Worm (Caenorhabditis elegans) whole organism, L4 larva: ENCODE measurements around the gene W01G7.4.
A peak's percentile ranks its signal among the peaks of the same experiment; 100 is the strongest.

Experiments used
- D1046.2 ChIP-seq: fragments of 200-800 bp; sonication (Bioruptor generic); IDR thresholded peaks from 2 replicates; pipeline ENCODE4 v1.3.6; 2022; ENCODE audit warnings: missing genetic modification characterization, missing compliant biosample characterization
- F10B5.3 ChIP-seq: sonication (generic microtip); optimal IDR thresholded peaks from 2 replicates; lab custom pipeline; 2016; ENCODE audit warnings: mild to moderate bottlenecking, missing genetic modification characterization, missing compliant biosample characterization
- F37D6.2 ChIP-seq: sonication (generic microtip); optimal IDR thresholded peaks from 2 replicates; lab custom pipeline; 2016; ENCODE audit warnings: mild to moderate bottlenecking, missing genetic modification characterization, missing compliant biosample characterization
- F49E8.2 ChIP-seq: sonication (generic microtip); optimal IDR thresholded peaks from 2 replicates; lab custom pipeline; 2016; ENCODE audit warnings: missing compliant biosample characterization, mild to moderate bottlenecking, missing genetic modification characterization, borderline replicate concordance
- T20F7.1 ChIP-seq: fragments of 200-800 bp; sonication (Bioruptor generic); optimal IDR thresholded peaks from 2 replicates; lab custom pipeline; 2018; ENCODE audit warnings: mild to moderate bottlenecking, missing genetic modification characterization, missing compliant biosample characterization
- ZK337.2 ChIP-seq: fragments of 200-800 bp; sonication (Bioruptor generic); IDR thresholded peaks from 2 replicates; pipeline ENCODE4 v1.3.6; 2022; ENCODE audit warnings: missing genetic modification reagents, missing genetic modification characterization, missing compliant biosample characterization
- ceh-44 ChIP-seq: fragments of 200-800 bp; sonication (Bioruptor generic); IDR thresholded peaks from 2 replicates; pipeline ENCODE4 v1.3.6; 2022; ENCODE audit warnings: missing genetic modification reagents, missing genetic modification characterization, missing compliant biosample characterization
- ceh-82 ChIP-seq: sonication (generic microtip); optimal IDR thresholded peaks from 2 replicates; lab custom pipeline; 2017; ENCODE audit warnings: missing biosample characterization, missing genetic modification characterization
- cey-2 ChIP-seq: sonication (generic microtip); optimal IDR thresholded peaks from 3 replicates; lab custom pipeline; 2017; ENCODE audit warnings: missing genetic modification characterization, mild to moderate bottlenecking, missing compliant biosample characterization, antibody characterized with exemption, borderline replicate concordance; ENCODE audit not compliant: insufficient read depth
- daf-12 ChIP-seq: fragments of 150-350 bp; optimal IDR thresholded peaks from 2 replicates; lab custom pipeline; 2014; ENCODE audit warnings: missing biosample characterization, missing genetic modification reagents, missing genetic modification characterization
- dmd-9 ChIP-seq: fragments of 200-800 bp; sonication (Bioruptor generic); IDR thresholded peaks from 2 replicates; pipeline ENCODE4 v1.3.6; 2022; ENCODE audit warnings: missing genetic modification reagents, missing genetic modification characterization, missing compliant biosample characterization
- dpl-1 ChIP-seq: fragments of 150-350 bp; optimal IDR thresholded peaks from 2 replicates; lab custom pipeline; 2014; ENCODE audit warnings: missing biosample characterization, missing genetic modification reagents, missing genetic modification characterization
- dve-1 ChIP-seq: sonication (generic microtip); optimal IDR thresholded peaks from 2 replicates; lab custom pipeline; 2017; ENCODE audit warnings: antibody characterized with exemption, mild to moderate bottlenecking, missing genetic modification characterization, missing compliant biosample characterization; ENCODE audit not compliant: insufficient read depth
- hlh-11 ChIP-seq: fragments of 200-800 bp; sonication (Bioruptor generic); optimal IDR thresholded peaks from 2 replicates; lab custom pipeline; 2018; ENCODE audit warnings: mild to moderate bottlenecking, missing genetic modification characterization, missing compliant biosample characterization
- hlh-30 ChIP-seq: sonication (generic microtip); optimal IDR thresholded peaks from 2 replicates; lab custom pipeline; 2017; ENCODE audit warnings: antibody characterized with exemption, mild to moderate bottlenecking, missing genetic modification characterization, missing compliant biosample characterization; ENCODE audit not compliant: insufficient read depth
- hmg-1.1 ChIP-seq: fragments of 200-800 bp; sonication (Bioruptor generic); IDR thresholded peaks from 2 replicates; pipeline ENCODE4 v1.3.6; 2022; ENCODE audit warnings: missing genetic modification reagents, missing genetic modification characterization, missing compliant biosample characterization
- lin-1 ChIP-seq: fragments of 200-800 bp; sonication (Bioruptor generic); IDR thresholded peaks from 2 replicates; pipeline ENCODE4 v1.3.6; 2022; ENCODE audit warnings: missing genetic modification reagents, missing genetic modification characterization, missing compliant biosample characterization
- lin-15B ChIP-seq: fragments of 150-350 bp; sonication (generic microtip); optimal IDR thresholded peaks from 3 replicates; lab custom pipeline; 2014; ENCODE audit warnings: missing biosample characterization, missing genetic modification characterization
- lin-38 ChIP-seq: fragments of 200-800 bp; sonication (Bioruptor generic); IDR thresholded peaks from 2 replicates; pipeline ENCODE4 v1.3.6; 2022; ENCODE audit warnings: missing genetic modification reagents, missing genetic modification characterization, missing compliant biosample characterization
- lin-39 ChIP-seq: fragments of 150-350 bp; optimal IDR thresholded peaks from 2 replicates; lab custom pipeline; 2014; ENCODE audit warnings: missing biosample characterization, missing genetic modification reagents, missing genetic modification characterization
- lsy-2 ChIP-seq, 2 experiments: fragments of 150-350 bp in 1 of 2; sonication (generic microtip) in 1 of 2; optimal IDR thresholded peaks; 2 replicates each; lab custom pipeline; 2014 to 2017; ENCODE audit warnings: missing biosample characterization in 2 of 2, missing genetic modification characterization in 2 of 2
- madf-9 ChIP-seq: fragments of 200-800 bp; sonication (Bioruptor generic); conservative IDR thresholded peaks from 2 replicates; pipeline ENCODE4 v1.3.6; 2022; ENCODE audit warnings: missing genetic modification reagents, missing genetic modification characterization, missing compliant biosample characterization
- mdl-1 ChIP-seq, 2 experiments: fragments of 150-350 bp in 1 of 2; sonication (generic microtip) in 1 of 2; optimal IDR thresholded peaks; 2 replicates each; lab custom pipeline; 2014 to 2017; ENCODE audit warnings: missing biosample characterization in 2 of 2, missing genetic modification characterization in 2 of 2
- mep-1 ChIP-seq: fragments of 150-350 bp; sonication (generic microtip); optimal IDR thresholded peaks from 3 replicates; lab custom pipeline; 2014; ENCODE audit warnings: missing biosample characterization, missing genetic modification characterization
- mes-2 ChIP-seq: sonication (generic microtip); optimal IDR thresholded peaks from 2 replicates; lab custom pipeline; 2016; ENCODE audit warnings: missing genotype, mild to moderate bottlenecking, missing genetic modification characterization, missing compliant biosample characterization; ENCODE audit not compliant: poor library complexity, severe bottlenecking
- mxl-3 ChIP-seq: fragments of 200-800 bp; sonication (Bioruptor generic); optimal IDR thresholded peaks from 2 replicates; lab custom pipeline; 2018; ENCODE audit warnings: mild to moderate bottlenecking, missing genetic modification characterization, missing compliant biosample characterization
- nhr-111 ChIP-seq: fragments of 200-800 bp; sonication (Bioruptor generic); optimal IDR thresholded peaks from 2 replicates; lab custom pipeline; 2018; ENCODE audit warnings: mild to moderate bottlenecking, missing genetic modification characterization, missing compliant biosample characterization
- nhr-25 ChIP-seq: sonication (generic microtip); optimal IDR thresholded peaks from 2 replicates; lab custom pipeline; 2017; ENCODE audit warnings: missing genetic modification characterization, mild to moderate bottlenecking, missing compliant biosample characterization, antibody characterized with exemption, moderate library complexity, borderline replicate concordance; ENCODE audit not compliant: insufficient read depth
- nhr-28 ChIP-seq: fragments of 150-350 bp; optimal IDR thresholded peaks from 2 replicates; lab custom pipeline; 2014; ENCODE audit warnings: missing biosample characterization, missing genetic modification characterization
- nhr-6 ChIP-seq: fragments of 150-350 bp; optimal IDR thresholded peaks from 2 replicates; lab custom pipeline; 2014; ENCODE audit warnings: missing biosample characterization, missing genetic modification characterization
- nhr-77 ChIP-seq: fragments of 150-350 bp; optimal IDR thresholded peaks from 2 replicates; lab custom pipeline; 2014; ENCODE audit warnings: missing biosample characterization, missing genetic modification characterization
- pha-4 ChIP-seq, 2 experiments: fragments of 150-350 bp in 1 of 2; fragments of 200-800 bp in 1 of 2; sonication (Bioruptor generic) in 1 of 2; IDR thresholded peaks in 1 of 2; optimal IDR thresholded peaks in 1 of 2; 2 replicates each; pipeline versions ENCODE4 v1.3.6 to Lab custom; 2014 to 2022; ENCODE audit warnings: missing genetic modification characterization in 2 of 2, missing genetic modification reagents in 2 of 2, missing biosample characterization in 1 of 2, missing compliant biosample characterization in 1 of 2
- rbr-2 ChIP-seq: sonication (generic microtip); optimal IDR thresholded peaks from 2 replicates; lab custom pipeline; 2016; ENCODE audit warnings: missing genotype, missing genetic modification characterization, missing compliant biosample characterization
- saeg-2 ChIP-seq: fragments of 200-800 bp; sonication (Bioruptor generic); IDR thresholded peaks from 2 replicates; pipeline ENCODE4 v1.3.6; 2022; ENCODE audit warnings: missing genetic modification reagents, missing genetic modification characterization, missing compliant biosample characterization
- set-16 ChIP-seq: fragments of 200-800 bp; sonication (Bioruptor generic); IDR thresholded peaks from 2 replicates; pipeline ENCODE4 v1.3.6; 2022; ENCODE audit warnings: missing genetic modification reagents, missing genetic modification characterization, missing compliant biosample characterization
- tag-97 ChIP-seq: fragments of 200-800 bp; sonication (Bioruptor generic); IDR thresholded peaks from 2 replicates; pipeline ENCODE4 v1.3.6; 2022; ENCODE audit warnings: missing genetic modification characterization, missing compliant biosample characterization
- tra-1 ChIP-seq: fragments of 200-800 bp; sonication (Bioruptor generic); IDR thresholded peaks from 2 replicates; pipeline ENCODE4 v1.3.6; 2022; ENCODE audit warnings: missing genetic modification reagents, missing genetic modification characterization, missing compliant biosample characterization
- unc-130 ChIP-seq: sonication (generic microtip); optimal IDR thresholded peaks from 2 replicates; lab custom pipeline; 2016; ENCODE audit warnings: missing genetic modification reagents, missing genetic modification characterization, missing compliant biosample characterization
- unc-62 ChIP-seq, 3 experiments: fragments of 150-350 bp in 1 of 3; sonication (generic microtip); optimal IDR thresholded peaks in 2 of 3; peaks in 1 of 3; 1 replicate in 1 of 3; 2 replicates in 2 of 3; lab custom pipeline; 2014 to 2017; ENCODE audit warnings: missing biosample characterization in 3 of 3, missing genetic modification characterization in 3 of 3, missing genetic modification reagents in 3 of 3, missing genotype in 1 of 3
- vab-7 ChIP-seq: fragments of 200-800 bp; sonication (Bioruptor generic); IDR thresholded peaks from 2 replicates; pipeline ENCODE4 v1.3.6; 2022; ENCODE audit warnings: missing genetic modification reagents, missing genetic modification characterization, missing compliant biosample characterization
- zag-1 ChIP-seq: fragments of 150-350 bp; optimal IDR thresholded peaks from 2 replicates; lab custom pipeline; 2014; ENCODE audit warnings: missing biosample characterization, missing genetic modification characterization
- zfp-2 ChIP-seq: sonication (generic microtip); optimal IDR thresholded peaks from 2 replicates; lab custom pipeline; 2016; ENCODE audit warnings: mild to moderate bottlenecking, missing genetic modification characterization, missing compliant biosample characterization
- zip-11 ChIP-seq: fragments of 200-800 bp; sonication (Bioruptor generic); IDR thresholded peaks from 2 replicates; pipeline ENCODE4 v1.3.6; 2022; ENCODE audit warnings: missing genetic modification characterization, missing compliant biosample characterization
- ztf-7 ChIP-seq: fragments of 150-350 bp; optimal IDR thresholded peaks from 2 replicates; lab custom pipeline; 2014; ENCODE audit warnings: missing biosample characterization, missing genetic modification characterization

The W01G7.4 gene

ce11 chrII:14059767-14060166 is 772 bp upstream of the W01G7.4 start, which contains the start of gene rpb-11 (continued):
- TF ChIP-seq dmd-9 (GFP tag; lab: Robert Waterston, UW) (peak; percentile 72; the same call in 1 of the 2 replicates), unc-62 (GFP tag; optimal IDR thresholded peaks at IDR 0.05 in 1 of 2; lab: Kevin White, UChicago) (peak in 1 of 2 experiments; percentile 4), unc-62 (tag; optimal IDR thresholded peaks at IDR 0.05; lab: Kevin White, UChicago) (no peak)
- TF ChIP-seq, all 104 proteins: peak for 64

ce11 chrII:14060885-14061284 is 346 bp downstream of the W01G7.4 start:
- peak in 1 of 2 experiments; percentile 59 for TF ChIP-seq unc-62 (GFP tag; optimal IDR thresholded peaks at IDR 0.05 in 1 of 2; lab: Kevin White, UChicago)
- TF ChIP-seq unc-62 (tag; optimal IDR thresholded peaks at IDR 0.05; lab: Kevin White, UChicago): no peak
- TF ChIP-seq ceh-44 (GFP tag; lab: Robert Waterston, UW): no peak
- peak; percentile 88 for TF ChIP-seq set-16 (GFP tag; lab: Robert Waterston, UW)
- TF ChIP-seq nhr-77: no peak
- peak; percentile 6; the same call in 1 of the 2 replicates for TF ChIP-seq zip-11 (GFP tag; lab: Robert Waterston, UW)

- TF ChIP-seq saeg-2 (GFP tag; lab: Robert Waterston, UW) (no peak), hmg-1.1 (GFP tag; lab: Robert Waterston, UW) (peak; percentile 69), lin-39 (tag; lab: Kevin White, UChicago) (no peak), lin-15B (tag; lab: Kevin White, UChicago) (no peak), nhr-111 (GFP tag; lab: Kevin White, UChicago) (no peak), dve-1 (tag; lab: Kevin White, UChicago) (peak; percentile 60), ceh-82 (tag; lab: Kevin White, UChicago) (no peak), nhr-25 (tag; lab: Kevin White, UChicago) (peak; percentile 1), mes-2 (tag; lab: Kevin White, UChicago) (peak; percentile 87), mep-1 (tag; lab: Kevin White, UChicago) (peak; percentile 73), lin-38 (GFP tag; lab: Robert Waterston, UW) (peak; percentile 96), tra-1 (GFP tag; lab: Robert Waterston, UW) (peak; percentile 38; the same call in 1 of the 2 replicates), dpl-1 (peak; percentile 89), pha-4 (GFP tag; IDR thresholded peaks at IDR 0.05; lab: Robert Waterston, UW) (no peak), pha-4 (tag; optimal IDR thresholded peaks at IDR 0.05; lab: Kevin White, UChicago) (no peak), T20F7.1 (GFP tag; lab: Kevin White, UChicago) (no peak), nhr-77 (peak; percentile 84), ZK337.2 (peak; percentile 70), F49E8.2 (tag; lab: Kevin White, UChicago) (peak; percentile 25), vab-7 (peak; percentile 77), F10B5.3 (tag; lab: Kevin White, UChicago) (no peak), mxl-3 (peak; percentile 30), unc-130 (GFP tag; lab: Kevin White, UChicago) (peak; percentile 83), lsy-2 (tag; optimal IDR thresholded peaks at IDR 0.05; lab: Kevin White, UChicago) (peak; percentile 13 to 76), rbr-2 (peak; percentile 73), ztf-7 (tag; lab: Kevin White, UChicago) (no peak), hlh-11 (peak; percentile 36), F37D6.2 (tag; lab: Kevin White, UChicago) (peak; percentile 37), zag-1 (tag; lab: Kevin White, UChicago) (no peak), daf-12 (tag; lab: Kevin White, UChicago) (no peak), zfp-2 (peak; percentile 54), cey-2 (tag; lab: Kevin White, UChicago) (no peak), tag-97 (GFP tag; lab: Robert Waterston, UW) (no peak), mdl-1 (tag; optimal IDR thresholded peaks at IDR 0.05; lab: Kevin White, UChicago) (peak in 1 of 2 experiments; percentile 18), D1046.2 (0 out of 2 replicates have a peak, but pooled peaks have one; percentile 6), lin-1 (GFP tag; lab: Robert Waterston, UW) (no peak), madf-9 (GFP tag; lab: Robert Waterston, UW) (0 out of 2 replicates have a peak, but pooled peaks have one; percentile 34), hlh-30 (tag; lab: Kevin White, UChicago) (peak; percentile 47), nhr-28 (tag; lab: Kevin White, UChicago) (peak; percentile 45), nhr-6 (peak; percentile 22)
These were observed 2.5 kb downstream of the W01G7.4 start, which contains the start of gene lem-2 for ce11 chrII:14063044-14063500. Gene lem-2 (plus strand): TSS chrII:14063450.
